Worm (Caenorhabditis elegans) whole organism, L3 larva: Measurements from ENCODE around the gene ndx-3.

Experiments used
- elt-2 ChIP-seq: sonication (generic microtip); optimal IDR thresholded peaks from 2 replicates; lab custom pipeline; 2016; ENCODE audit warnings: missing genetic modification reagents, mild to moderate bottlenecking, missing genetic modification characterization, missing compliant biosample characterization
- nhr-76 ChIP-seq: fragments of 150-350 bp; sonication (generic microtip); optimal IDR thresholded peaks from 5 replicates; lab custom pipeline; 2014; ENCODE audit warnings: missing biosample characterization, missing genetic modification characterization
- ztf-11 ChIP-seq: fragments of 150-350 bp; optimal IDR thresholded peaks from 2 replicates; lab custom pipeline; 2014; ENCODE audit warnings: missing biosample characterization, missing genetic modification characterization
- ztf-4 ChIP-seq: fragments of 150-350 bp; optimal IDR thresholded peaks from 2 replicates; lab custom pipeline; 2014; ENCODE audit warnings: missing biosample characterization, missing genetic modification characterization

- no peak for TF ChIP-seq ztf-11 (tag; lab: Kevin White, UChicago)
- no peak for TF ChIP-seq ztf-4
- no peak for TF ChIP-seq elt-2 (tag; lab: Kevin White, UChicago)
- TF ChIP-seq nhr-76 (tag; lab: Kevin White, UChicago), result no peak
These were observed 18.4 kb upstream of the ndx-3 start, which contains the start of gene gst-30 for ce11 chrII:4934954-4935353.
